Fruit fly (Drosophila melanogaster) whole organism, prepupa: ENCODE results near the gene Kah.
A peak's percentile ranks its signal among the peaks of the same experiment; 100 is the strongest.

Experiments
- Blimp-1 ChIP-seq: fragments of 200-800 bp; sonication (Bioruptor generic); optimal IDR thresholded peaks from 3 replicates; lab custom pipeline; 2017; ENCODE audit warnings: missing biosample characterization, missing genetic modification characterization, mild to moderate bottlenecking, moderate library complexity, missing genetic modification reagents
- CG10631 ChIP-seq: fragments of 200-800 bp; sonication (Bioruptor generic); optimal IDR thresholded peaks from 2 replicates; lab custom pipeline; 2016; ENCODE audit warnings: missing biosample characterization, missing genetic modification characterization
- CG10669 ChIP-seq: fragments of 200-800 bp; sonication (Bioruptor generic); optimal IDR thresholded peaks from 3 replicates; lab custom pipeline; 2018; ENCODE audit warnings: missing biosample characterization, mild to moderate bottlenecking, missing genetic modification characterization, moderate library complexity
- CG11762 ChIP-seq: fragments of 200-800 bp; sonication (Bioruptor generic); optimal IDR thresholded peaks from 3 replicates; lab custom pipeline; 2016; ENCODE audit warnings: missing biosample characterization, missing genetic modification characterization; ENCODE audit not compliant: insufficient read depth
- CG15336 ChIP-seq: fragments of 200-800 bp; sonication (Bioruptor generic); IDR thresholded peaks from 2 replicates; pipeline ENCODE4 v1.3.6; 2022; ENCODE audit warnings: missing biosample characterization, missing genetic modification characterization
- CG1621 ChIP-seq: fragments of 200-800 bp; sonication (Bioruptor generic); optimal IDR thresholded peaks from 3 replicates; lab custom pipeline; 2018; ENCODE audit warnings: missing biosample characterization, mild to moderate bottlenecking, missing genetic modification characterization
- CG16779 ChIP-seq: fragments of 200-800 bp; sonication (Bioruptor generic); optimal IDR thresholded peaks from 3 replicates; lab custom pipeline; 2017; ENCODE audit warnings: missing biosample characterization, mild to moderate bottlenecking, missing genetic modification characterization
- CG3032 ChIP-seq: fragments of 200-800 bp; optimal IDR thresholded peaks from 2 replicates; lab custom pipeline; 2019; ENCODE audit warnings: missing biosample characterization, mild to moderate bottlenecking, missing genetic modification characterization, moderate library complexity
- CG31627 ChIP-seq: fragments of 200-800 bp; sonication (Bioruptor generic); optimal IDR thresholded peaks from 3 replicates; lab custom pipeline; 2016; ENCODE audit warnings: missing biosample characterization, missing genetic modification characterization
- CG32006 ChIP-seq: fragments of 200-800 bp; sonication (Bioruptor generic); optimal IDR thresholded peaks from 3 replicates; lab custom pipeline; 2017; ENCODE audit warnings: missing biosample characterization, mild to moderate bottlenecking, missing genetic modification characterization
- CG34406 ChIP-seq: fragments of 200-800 bp; sonication (Bioruptor generic); optimal IDR thresholded peaks from 3 replicates; lab custom pipeline; 2016; ENCODE audit warnings: missing biosample characterization, missing genetic modification characterization
- CG3919 ChIP-seq: fragments of 200-800 bp; sonication (Bioruptor generic); optimal IDR thresholded peaks from 3 replicates; lab custom pipeline; 2016; ENCODE audit warnings: missing biosample characterization, missing genetic modification characterization
- CG4318 ChIP-seq: fragments of 200-800 bp; sonication (Bioruptor generic); optimal IDR thresholded peaks from 3 replicates; lab custom pipeline; 2017; ENCODE audit warnings: missing biosample characterization, mild to moderate bottlenecking, missing genetic modification characterization
- CG6163 ChIP-seq: fragments of 200-800 bp; sonication (Bioruptor generic); IDR thresholded peaks from 3 replicates; pipeline ENCODE4 v1.3.6; 2022; ENCODE audit warnings: missing biosample characterization, missing genetic modification characterization
- CG6276 ChIP-seq: fragments of 200-800 bp; sonication (Bioruptor generic); optimal IDR thresholded peaks from 2 replicates; lab custom pipeline; 2017; ENCODE audit warnings: missing biosample characterization, mild to moderate bottlenecking, missing genetic modification characterization
- CG6808 ChIP-seq: fragments of 200-800 bp; sonication (Bioruptor generic); optimal IDR thresholded peaks from 3 replicates; lab custom pipeline; 2017; ENCODE audit warnings: missing biosample characterization, missing genetic modification characterization, mild to moderate bottlenecking, moderate library complexity, missing genetic modification reagents
- CG6854 ChIP-seq: fragments of 200-800 bp; sonication (Bioruptor generic); optimal IDR thresholded peaks from 2 replicates; lab custom pipeline; 2017; ENCODE audit warnings: missing biosample characterization, mild to moderate bottlenecking, missing genetic modification characterization
- CG8119 ChIP-seq: fragments of 200-800 bp; sonication (Bioruptor generic); IDR thresholded peaks from 3 replicates; pipeline ENCODE4 v1.3.6; 2022; ENCODE audit warnings: missing biosample characterization, missing genetic modification characterization
- CG8319 ChIP-seq: fragments of 200-800 bp; sonication (Bioruptor generic); optimal IDR thresholded peaks from 3 replicates; lab custom pipeline; 2016; ENCODE audit warnings: missing biosample characterization, missing genetic modification characterization
- CG8632 ChIP-seq: fragments of 200-800 bp; sonication (Bioruptor generic); optimal IDR thresholded peaks from 3 replicates; lab custom pipeline; 2016; ENCODE audit warnings: missing biosample characterization, missing genetic modification characterization
- CG9139 ChIP-seq: fragments of 200-800 bp; sonication (Bioruptor generic); optimal IDR thresholded peaks from 3 replicates; lab custom pipeline; 2017; ENCODE audit warnings: missing biosample characterization, mild to moderate bottlenecking, missing genetic modification characterization
- Eip75B ChIP-seq: fragments of 200-800 bp; sonication (Bioruptor generic); optimal IDR thresholded peaks from 3 replicates; lab custom pipeline; 2016; ENCODE audit warnings: missing biosample characterization, missing genetic modification characterization
- Eip78C ChIP-seq: fragments of 200-800 bp; sonication (Bioruptor generic); peaks from one replicate; lab custom pipeline; 2016; ENCODE audit warnings: missing biosample characterization, missing genetic modification characterization
- Ets21C ChIP-seq: fragments of 200-800 bp; sonication (Bioruptor generic); optimal IDR thresholded peaks from 3 replicates; lab custom pipeline; 2016; ENCODE audit warnings: missing biosample characterization, missing genetic modification characterization
- Ets96B ChIP-seq: fragments of 200-800 bp; optimal IDR thresholded peaks from 2 replicates; lab custom pipeline; 2019; ENCODE audit warnings: missing biosample characterization, mild to moderate bottlenecking, missing genetic modification characterization, moderate library complexity
- Gug ChIP-seq: fragments of 200-800 bp; sonication (Bioruptor generic); IDR thresholded peaks from 2 replicates; pipeline ENCODE4 v1.3.6; 2022; ENCODE audit warnings: missing biosample characterization, missing genetic modification characterization
- Hr38 ChIP-seq: sonication (Bioruptor generic); optimal IDR thresholded peaks from 2 replicates; lab custom pipeline; 2016; ENCODE audit warnings: missing biosample characterization, missing genetic modification characterization
- Lpt ChIP-seq: fragments of 200-800 bp; sonication (Bioruptor generic); optimal IDR thresholded peaks from 3 replicates; lab custom pipeline; 2016; ENCODE audit warnings: missing biosample characterization, missing genetic modification characterization
- Met ChIP-seq: fragments of 200-800 bp; sonication (Bioruptor generic); optimal IDR thresholded peaks from 3 replicates; lab custom pipeline; 2016; ENCODE audit warnings: missing biosample characterization, missing genetic modification characterization
- OdsH ChIP-seq: fragments of 200-800 bp; sonication (Bioruptor generic); optimal IDR thresholded peaks from 3 replicates; lab custom pipeline; 2016; ENCODE audit warnings: missing biosample characterization, missing genetic modification characterization
- Sox102F ChIP-seq: fragments of 200-800 bp; sonication (Bioruptor generic); optimal IDR thresholded peaks from 2 replicates; lab custom pipeline; 2016; ENCODE audit warnings: missing biosample characterization, mild to moderate bottlenecking, missing genetic modification characterization
- Sox15 ChIP-seq: fragments of 200-800 bp; sonication (Bioruptor generic); optimal IDR thresholded peaks from 3 replicates; lab custom pipeline; 2016; ENCODE audit warnings: missing biosample characterization, missing genetic modification characterization
- achi ChIP-seq: fragments of 200-800 bp; sonication (Bioruptor generic); optimal IDR thresholded peaks from 3 replicates; lab custom pipeline; 2016; ENCODE audit warnings: missing biosample characterization, missing genetic modification characterization
- acj6 ChIP-seq: fragments of 200-800 bp; sonication (Bioruptor generic); optimal IDR thresholded peaks from 3 replicates; lab custom pipeline; 2016; ENCODE audit warnings: missing biosample characterization, missing genetic modification characterization
- dsx ChIP-seq: fragments of 200-800 bp; optimal IDR thresholded peaks from 3 replicates; lab custom pipeline; 2019; ENCODE audit warnings: missing biosample characterization, mild to moderate bottlenecking, missing genetic modification characterization, moderate library complexity; ENCODE audit not compliant: poor library complexity, severe bottlenecking
- esn ChIP-seq: fragments of 200-800 bp; sonication (Bioruptor generic); optimal IDR thresholded peaks from 2 replicates; lab custom pipeline; 2016; ENCODE audit warnings: missing biosample characterization, mild to moderate bottlenecking, missing genetic modification characterization, moderate library complexity
- fd59A ChIP-seq: fragments of 200-800 bp; sonication (Bioruptor generic); optimal IDR thresholded peaks from 2 replicates; lab custom pipeline; 2017; ENCODE audit warnings: missing biosample characterization, mild to moderate bottlenecking, missing genetic modification characterization, missing genetic modification reagents
- fd85E ChIP-seq: fragments of 200-800 bp; sonication (Bioruptor generic); optimal IDR thresholded peaks from 3 replicates; lab custom pipeline; 2016; ENCODE audit warnings: missing biosample characterization, missing genetic modification characterization
- fkh ChIP-seq: fragments of 200-800 bp; sonication (Bioruptor generic); optimal IDR thresholded peaks from 3 replicates; lab custom pipeline; 2017; ENCODE audit warnings: missing biosample characterization, mild to moderate bottlenecking, missing genetic modification characterization, moderate library complexity
- lz ChIP-seq: fragments of 200-800 bp; sonication (Bioruptor generic); optimal IDR thresholded peaks from 3 replicates; lab custom pipeline; 2016; ENCODE audit warnings: missing biosample characterization, missing genetic modification characterization
- net ChIP-seq: fragments of 200-800 bp; sonication (Bioruptor generic); optimal IDR thresholded peaks from 3 replicates; lab custom pipeline; 2016; ENCODE audit warnings: missing biosample characterization, missing genetic modification characterization
- pdm3 ChIP-seq: fragments of 200-800 bp; sonication (Bioruptor generic); optimal IDR thresholded peaks from 3 replicates; lab custom pipeline; 2016; ENCODE audit warnings: missing biosample characterization, missing genetic modification characterization
- svp ChIP-seq: fragments of 200-800 bp; sonication (Bioruptor generic); peaks from one replicate; lab custom pipeline; 2016; ENCODE audit warnings: missing biosample characterization, missing genetic modification characterization
- topi ChIP-seq: fragments of 200-800 bp; sonication (Bioruptor generic); optimal IDR thresholded peaks from 3 replicates; lab custom pipeline; 2016; ENCODE audit warnings: missing biosample characterization, missing genetic modification characterization
- vri ChIP-seq: fragments of 200-800 bp; sonication (Bioruptor generic); optimal IDR thresholded peaks from 3 replicates; lab custom pipeline; 2016; ENCODE audit warnings: missing biosample characterization, mild to moderate bottlenecking, missing genetic modification characterization

The Kah gene

DNA sequence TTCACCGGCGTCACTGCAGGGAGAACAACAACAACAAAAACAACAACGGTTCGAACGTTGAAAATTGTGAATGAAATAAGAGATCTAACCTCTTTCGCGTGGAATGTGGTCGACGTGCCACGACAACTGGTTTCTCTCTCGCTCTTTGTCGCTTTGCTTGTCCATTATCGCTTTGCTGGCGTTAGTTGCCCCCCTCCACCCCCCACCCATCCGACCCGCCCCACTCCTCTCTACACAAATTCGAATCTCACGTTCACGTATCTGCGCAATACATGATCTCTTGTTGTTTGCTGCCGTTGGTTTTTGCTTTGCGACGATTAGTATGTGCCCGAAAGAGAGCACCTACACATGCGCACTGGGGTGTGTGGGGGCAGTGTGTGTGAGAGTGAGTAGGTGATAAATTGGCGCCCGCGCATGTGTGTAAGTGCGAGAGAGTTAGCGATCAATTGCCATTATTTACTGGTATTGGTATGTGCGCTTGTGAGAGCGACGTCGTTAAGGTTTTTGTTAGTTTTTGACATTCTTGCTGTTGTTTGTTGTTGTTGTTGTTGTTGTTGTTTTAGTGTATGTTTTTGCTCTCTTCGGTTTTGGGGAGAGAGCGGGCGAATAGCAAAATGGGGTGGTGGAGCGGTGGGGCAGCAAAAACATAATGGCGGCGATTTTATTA lies 27.5 kb upstream of the Kah start (continued):
- TF ChIP-seq Gug (peak; percentile 57), OdsH (GFP tag; lab: Kevin White, UChicago) (no peak), vri (GFP tag; lab: Kevin White, UChicago) (peak; percentile 51), Met (GFP tag; lab: Kevin White, UChicago) (no peak), CG8119 (GFP tag; lab: Robert Waterston, UW) (peak; percentile 60; the same call in 2 of the 3 replicates), CG1621 (tag; lab: Kevin White, UChicago) (no peak), fd59A (GFP tag; lab: Kevin White, UChicago) (no peak), fd85E (GFP tag; lab: Kevin White, UChicago) (no peak), CG32006 (no peak), CG10669 (no peak), CG6854 (peak; percentile 59), CG9139 (GFP tag; lab: Kevin White, UChicago) (no peak), Ets21C (no peak), Lpt (GFP tag; lab: Kevin White, UChicago) (peak; percentile 73), CG10631 (GFP tag; lab: Kevin White, UChicago) (no peak)

DNA sequence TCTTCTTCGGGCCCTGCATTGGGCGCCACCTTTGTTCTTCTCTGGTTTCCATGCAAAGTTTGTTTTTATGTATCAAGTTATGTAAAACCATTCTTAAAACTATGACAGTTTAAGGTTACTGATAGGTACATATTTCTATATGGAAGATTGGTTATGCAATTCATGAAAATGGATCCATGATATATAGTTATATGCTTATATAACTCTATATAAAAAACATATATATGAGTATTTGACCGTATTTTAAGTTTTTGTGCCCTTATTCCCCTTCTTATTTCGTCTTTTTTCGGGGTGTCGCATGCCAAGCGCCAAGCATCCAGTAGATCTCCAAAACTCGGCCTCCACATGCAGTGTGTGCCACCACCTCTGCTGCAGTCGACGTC lies 27.0 kb upstream of the Kah start:
- no peak for TF ChIP-seq CG15336 (GFP tag; lab: Robert Waterston, UW)
- no peak for TF ChIP-seq Sox102F
- no peak for TF ChIP-seq CG6808 (GFP tag; lab: Kevin White, UChicago)
- peak; percentile 60 for TF ChIP-seq Eip78C (GFP tag; lab: Kevin White, UChicago)

DNA sequence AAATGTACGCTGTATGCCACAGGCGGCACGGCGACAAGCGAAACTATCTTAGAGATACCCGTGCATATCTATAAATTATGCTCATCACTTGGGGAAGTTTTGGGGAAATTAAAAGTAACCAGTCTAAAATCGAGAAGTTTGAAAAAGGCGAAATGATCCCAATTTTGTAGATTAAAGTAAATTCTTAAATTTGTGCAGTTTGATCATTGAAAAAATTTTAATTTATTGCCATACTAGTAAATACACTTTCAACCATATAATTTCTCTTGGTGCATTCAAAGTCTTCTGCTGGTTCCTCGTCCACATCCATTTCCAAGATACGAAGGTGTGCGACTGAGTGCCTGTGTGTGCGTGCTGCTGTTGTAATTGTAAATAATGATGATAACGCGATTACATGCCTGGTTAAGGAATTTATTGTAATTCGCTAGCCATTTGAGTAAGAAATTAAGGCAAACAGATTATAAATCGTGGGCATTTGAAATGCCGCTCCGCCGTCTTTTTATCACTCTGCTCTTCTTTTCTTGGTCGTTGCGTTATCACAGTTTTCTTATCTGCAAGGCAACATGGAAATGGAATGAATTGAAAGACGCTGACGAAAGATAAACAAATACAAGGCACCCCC lies 26.5 kb upstream of the Kah start:
- TF ChIP-seq CG3919 (GFP tag; lab: Kevin White, UChicago), result peak; percentile 70
- peak; percentile 51 for TF ChIP-seq svp
- TF ChIP-seq fd85E (GFP tag; lab: Kevin White, UChicago), result no peak
- TF ChIP-seq achi, result peak; percentile 76
- TF ChIP-seq fkh, result peak; percentile 31
- peak; percentile 54 for TF ChIP-seq Met (GFP tag; lab: Kevin White, UChicago)
- peak; percentile 50 for TF ChIP-seq CG3032 (tag; lab: Kevin White, UChicago)
- no peak for TF ChIP-seq CG6854
- TF ChIP-seq CG34406 (GFP tag; lab: Kevin White, UChicago), result peak; percentile 54
- peak; percentile 78 for TF ChIP-seq CG6163 (GFP tag; lab: Robert Waterston, UW)
- TF ChIP-seq Eip75B, result peak; percentile 67
- TF ChIP-seq CG6276 (GFP tag; lab: Kevin White, UChicago), result peak; percentile 58
- TF ChIP-seq topi (GFP tag; lab: Kevin White, UChicago), result peak; percentile 31
- TF ChIP-seq net (GFP tag; lab: Kevin White, UChicago), result peak; percentile 67
- TF ChIP-seq CG8119 (GFP tag; lab: Robert Waterston, UW), result peak; percentile 87
- peak; percentile 73 for TF ChIP-seq CG4318
- TF ChIP-seq CG11762 (GFP tag; lab: Kevin White, UChicago), result peak; percentile 64
- peak; percentile 22 for TF ChIP-seq CG31627 (GFP tag; lab: Kevin White, UChicago)
- TF ChIP-seq Sox15 (GFP tag; lab: Kevin White, UChicago), result no peak
- TF ChIP-seq CG6808 (GFP tag; lab: Kevin White, UChicago), result peak; percentile 47
- peak; percentile 57 for TF ChIP-seq esn (GFP tag; lab: Kevin White, UChicago)
- TF ChIP-seq dsx (GFP tag; lab: Kevin White, UChicago), result peak; percentile 38
- TF ChIP-seq lz, result peak; percentile 23
- peak; percentile 73 for TF ChIP-seq Lpt (GFP tag; lab: Kevin White, UChicago)
- TF ChIP-seq Blimp-1 (GFP tag; lab: Kevin White, UChicago), result no peak
- TF ChIP-seq CG8319 (GFP tag; lab: Kevin White, UChicago), result no peak
- TF ChIP-seq CG32006, result peak; percentile 85
- TF ChIP-seq pdm3 (GFP tag; lab: Kevin White, UChicago), result peak; percentile 69
- peak; percentile 91 for TF ChIP-seq Eip78C (GFP tag; lab: Kevin White, UChicago)
- TF ChIP-seq OdsH (GFP tag; lab: Kevin White, UChicago), result peak; percentile 75
- peak; percentile 41 for TF ChIP-seq CG16779 (tag; lab: Kevin White, UChicago)
- peak; percentile 76 for TF ChIP-seq acj6 (GFP tag; lab: Kevin White, UChicago)
- TF ChIP-seq fd59A (GFP tag; lab: Kevin White, UChicago), result peak; percentile 35
- TF ChIP-seq vri (GFP tag; lab: Kevin White, UChicago), result no peak
- TF ChIP-seq CG8632 (GFP tag; lab: Kevin White, UChicago), result peak; percentile 54
- TF ChIP-seq CG1621 (tag; lab: Kevin White, UChicago), result peak; percentile 39
- TF ChIP-seq Hr38 (GFP tag; lab: Kevin White, UChicago), result no peak
- peak; percentile 67 for TF ChIP-seq Ets96B (tag; lab: Kevin White, UChicago)
